Worm (Caenorhabditis elegans) whole organism, early embryonic: ENCODE data around the gene cks-1.

Experiments used
- aly-1 ChIP-seq: sonication (generic microtip); optimal IDR thresholded peaks from 2 replicates; lab custom pipeline; 2016; ENCODE audit warnings: missing genetic modification characterization, missing compliant biosample characterization
- ama-1 ChIP-seq: fragments of 150-350 bp; optimal IDR thresholded peaks from 2 replicates; lab custom pipeline; 2014
- ceh-36 ChIP-seq: sonication (generic microtip); optimal IDR thresholded peaks from 2 replicates; lab custom pipeline; 2016; ENCODE audit warnings: missing genetic modification characterization, inconsistent platforms, missing compliant biosample characterization
- ets-7 ChIP-seq: sonication (generic microtip); optimal IDR thresholded peaks from 2 replicates; lab custom pipeline; 2016; ENCODE audit warnings: missing genotype, missing genetic modification characterization, missing compliant biosample characterization
- flt-1 ChIP-seq: fragments of 200-800 bp; sonication (Bioruptor generic); IDR thresholded peaks from 2 replicates; pipeline ENCODE4 v1.3.6; 2022; ENCODE audit warnings: missing genetic modification characterization, missing compliant biosample characterization
- hmg-4 ChIP-seq: fragments of 200-800 bp; sonication (Bioruptor generic); optimal IDR thresholded peaks from 2 replicates; lab custom pipeline; 2018; ENCODE audit warnings: mild to moderate bottlenecking, missing genetic modification characterization, missing compliant biosample characterization
- tbx-11 ChIP-seq: fragments of 200-800 bp; sonication (Bioruptor generic); IDR thresholded peaks from 2 replicates; pipeline ENCODE4 v1.3.6; 2022; ENCODE audit warnings: missing genetic modification characterization, missing compliant biosample characterization
- tbx-37 ChIP-seq: fragments of 200-800 bp; sonication (Bioruptor generic); conservative IDR thresholded peaks from 2 replicates; pipeline ENCODE4 v1.3.6; 2022; ENCODE audit warnings: missing genetic modification reagents, missing genetic modification characterization, missing compliant biosample characterization

DNA sequence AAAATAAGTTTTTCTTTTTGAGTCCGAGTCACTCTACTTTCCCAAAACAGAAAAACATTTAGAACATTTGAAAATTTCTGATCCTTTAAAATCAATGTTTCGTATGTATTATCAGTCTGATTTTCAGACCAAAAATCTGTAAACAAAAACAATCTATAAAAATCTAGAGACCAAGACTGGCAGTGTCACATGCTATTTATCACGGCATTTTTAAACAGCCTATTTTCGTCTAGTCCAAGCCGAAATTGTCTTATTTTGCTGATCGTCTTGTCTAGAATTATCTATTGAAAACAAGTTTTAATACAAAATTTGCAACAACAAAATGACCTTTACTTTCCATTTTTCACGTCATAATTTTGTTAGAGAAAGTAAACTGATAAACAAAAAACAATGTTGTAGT is 12.9 kb downstream of the cks-1 start:
- TF ChIP-seq hmg-4 (GFP tag; lab: Kevin White, UChicago) (no peak), aly-1 (tag; lab: Kevin White, UChicago) (no peak), tbx-37 (no peak), flt-1 (no peak), ama-1 (no peak), ets-7 (no peak), tbx-11 (GFP tag; lab: Robert Waterston, UW) (no peak), ceh-36 (no peak)
